Comparison of ENCODE assay signal across 4 worm cellular contexts in the genomic region with DNA sequence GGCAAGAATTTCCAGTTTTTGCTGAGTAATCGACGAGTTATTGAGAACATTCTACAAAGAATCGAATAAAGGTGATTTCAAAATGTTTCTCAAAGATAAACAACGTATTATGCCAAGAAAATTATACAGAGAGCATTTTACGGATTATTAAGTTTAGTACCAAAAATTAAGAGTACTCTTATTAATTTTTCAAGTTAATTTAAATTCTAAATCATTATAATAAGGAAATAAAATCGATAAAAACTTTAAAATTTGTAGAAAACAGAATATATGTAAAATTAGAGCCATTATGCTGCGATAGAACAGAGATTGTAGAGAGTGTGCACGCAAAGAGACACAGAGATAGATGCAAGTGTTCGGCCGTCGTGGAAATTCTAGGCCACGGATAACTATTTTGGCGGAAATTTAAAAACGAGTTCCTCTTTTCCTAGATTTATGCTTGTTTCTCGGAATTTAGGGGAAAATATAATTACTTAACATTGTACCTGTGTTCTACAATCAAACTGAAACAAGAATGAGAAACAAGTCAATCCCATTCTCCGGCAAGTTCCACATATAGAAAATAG.
A peak's percentile ranks its signal among the peaks of the same experiment; 100 is the strongest.
TF ChIP-seq lines count a peak whose summit lies in the region.

A gene (minus strand): TSS at position 51 of the 566 bp plus-strand sequence.

TF ChIP-seq in whole organism, L2 larva, 48 proteins besides CTCF, POLR2A, EP300 and RAD21 (continues in another document):
- no peak for TF ChIP-seq lin-39 (tag; optimal IDR thresholded peaks at IDR 0.05; lab: Kevin White, UChicago)
- no peak for TF ChIP-seq mbf-1 (tag; optimal IDR thresholded peaks at IDR 0.05; lab: Kevin White, UChicago)
- TF ChIP-seq nhr-129 (tag; optimal IDR thresholded peaks at IDR 0.05; lab: Kevin White, UChicago) = peak; percentile 54
- TF ChIP-seq blmp-1 (tag; optimal IDR thresholded peaks at IDR 0.05; lab: Kevin White, UChicago; ENCODE audit: insufficient read depth) = no peak
- no peak for TF ChIP-seq nhr-77 (tag; optimal IDR thresholded peaks at IDR 0.05; lab: Kevin White, UChicago)
- no peak for TF ChIP-seq nhr-10 (tag; optimal IDR thresholded peaks at IDR 0.05; lab: Kevin White, UChicago)
- TF ChIP-seq nhr-12 (tag; optimal IDR thresholded peaks at IDR 0.05; lab: Kevin White, UChicago) = no peak
- peak; percentile 50 for TF ChIP-seq crh-2 (tag; optimal IDR thresholded peaks at IDR 0.05; lab: Kevin White, UChicago)
- TF ChIP-seq ZK546.5 (tag; optimal IDR thresholded peaks at IDR 0.05; lab: Kevin White, UChicago) = no peak
- peak; percentile 90 for TF ChIP-seq unc-55 (GFP tag; optimal IDR thresholded peaks at IDR 0.05; lab: Kevin White, UChicago)
- no peak for TF ChIP-seq alr-1 (tag; optimal IDR thresholded peaks at IDR 0.05; lab: Kevin White, UChicago)
- no peak for TF ChIP-seq mdl-1 (tag; optimal IDR thresholded peaks at IDR 0.05; lab: Kevin White, UChicago)
- peak; percentile 18 for TF ChIP-seq fos-1 (tag; optimal IDR thresholded peaks at IDR 0.05; lab: Kevin White, UChicago)
- no peak for TF ChIP-seq nhr-23 (tag; optimal IDR thresholded peaks at IDR 0.05; lab: Kevin White, UChicago)
- TF ChIP-seq sma-9 (GFP tag; optimal IDR thresholded peaks at IDR 0.05; lab: Kevin White, UChicago) = peak; percentile 70
- TF ChIP-seq sma-9 (tag; optimal IDR thresholded peaks at IDR 0.05; lab: Kevin White, UChicago) = no peak
- TF ChIP-seq nhr-237 (tag; optimal IDR thresholded peaks at IDR 0.05; lab: Kevin White, UChicago) = no peak
- no peak for TF ChIP-seq ceh-16 (tag; optimal IDR thresholded peaks at IDR 0.05; lab: Kevin White, UChicago)
- TF ChIP-seq ama-1 (optimal IDR thresholded peaks at IDR 0.05; lab: Kevin White, UChicago) = no peak
- no peak for TF ChIP-seq nhr-11 (tag; optimal IDR thresholded peaks at IDR 0.05; lab: Kevin White, UChicago)
- TF ChIP-seq aly-2 (tag; optimal IDR thresholded peaks at IDR 0.05; lab: Kevin White, UChicago) = no peak
- no peak for TF ChIP-seq ztf-1 (GFP tag; conservative IDR thresholded peaks at IDR 0.05; lab: Robert Waterston, UW)

TF ChIP-seq in whole organism, L4 larva, 104 proteins besides CTCF, POLR2A, EP300 and RAD21 (continues in another document):
- TF ChIP-seq pha-4 (GFP tag; IDR thresholded peaks at IDR 0.05; lab: Robert Waterston, UW) (peak; percentile 29; the same call in 1 of the 2 replicates), pha-4 (tag; optimal IDR thresholded peaks at IDR 0.05; lab: Kevin White, UChicago) (peak; percentile 8), nhr-48 (tag; optimal IDR thresholded peaks at IDR 0.05; lab: Kevin White, UChicago) (no peak), dmd-9 (GFP tag; IDR thresholded peaks at IDR 0.05; lab: Robert Waterston, UW) (no peak), snpc-1.2 (GFP tag; IDR thresholded peaks at IDR 0.05; lab: Robert Waterston, UW) (no peak), daf-8 (GFP tag; IDR thresholded peaks at IDR 0.05; lab: Robert Waterston, UW) (no peak), tra-1 (GFP tag; IDR thresholded peaks at IDR 0.05; lab: Robert Waterston, UW) (0 out of 2 replicates have a peak, but pooled peaks have one; percentile 27), lin-13 (GFP tag; optimal IDR thresholded peaks at IDR 0.05; lab: Kevin White, UChicago) (peak; percentile 52), mes-2 (tag; optimal IDR thresholded peaks at IDR 0.05; lab: Kevin White, UChicago; ENCODE audit: poor library complexity, severe bottlenecking) (peak; percentile 97), lin-38 (GFP tag; IDR thresholded peaks at IDR 0.05; lab: Robert Waterston, UW) (peak; percentile 76), dmd-6 (GFP tag; IDR thresholded peaks at IDR 0.05; lab: Robert Waterston, UW) (peak; percentile 41; the same call in 1 of the 2 replicates), lin-15B (tag; optimal IDR thresholded peaks at IDR 0.05; lab: Kevin White, UChicago) (no peak), ceh-32 (tag; optimal IDR thresholded peaks at IDR 0.05; lab: Kevin White, UChicago; ENCODE audit: poor library complexity) (no peak), nhr-25 (tag; optimal IDR thresholded peaks at IDR 0.05; lab: Kevin White, UChicago; ENCODE audit: borderline replicate concordance, insufficient read depth) (no peak), madf-5 (GFP tag; IDR thresholded peaks at IDR 0.05; lab: Robert Waterston, UW) (no peak), nhr-10 (tag; optimal IDR thresholded peaks at IDR 0.05; lab: Kevin White, UChicago) (no peak), dpl-1 (GFP tag; optimal IDR thresholded peaks at IDR 0.05; lab: Kevin White, UChicago) (peak; percentile 92), tag-97 (GFP tag; IDR thresholded peaks at IDR 0.05; lab: Robert Waterston, UW) (0 out of 2 replicates have a peak, but pooled peaks have one; percentile 27), Y75B8A.6 (GFP tag; IDR thresholded peaks at IDR 0.05; lab: Robert Waterston, UW) (no peak), ZK337.2 (GFP tag; IDR thresholded peaks at IDR 0.05; lab: Robert Waterston, UW) (peak; percentile 40; the same call in 1 of the 2 replicates)

TF ChIP-seq in whole organism, late embryonic, 69 proteins besides CTCF, POLR2A, EP300 and RAD21 (continues in another document):
- TF ChIP-seq fkh-10 (GFP tag; optimal IDR thresholded peaks at IDR 0.05; lab: Kevin White, UChicago) = no peak
- no peak for TF ChIP-seq dve-1 (tag; optimal IDR thresholded peaks at IDR 0.05; lab: Kevin White, UChicago)
- peak; percentile 77 for TF ChIP-seq ceh-2 (tag; optimal IDR thresholded peaks at IDR 0.05; lab: Kevin White, UChicago)
- no peak for TF ChIP-seq pax-1 (tag; optimal IDR thresholded peaks at IDR 0.05; lab: Kevin White, UChicago)
- no peak for TF ChIP-seq unc-3 (GFP tag; conservative IDR thresholded peaks at IDR 0.05; lab: Robert Waterston, UW)
- TF ChIP-seq unc-3 (tag; optimal IDR thresholded peaks at IDR 0.05; lab: Kevin White, UChicago) = no peak
- no peak for TF ChIP-seq ttx-3 (tag; optimal IDR thresholded peaks at IDR 0.05; lab: Kevin White, UChicago)
- TF ChIP-seq ceh-31 (tag; optimal IDR thresholded peaks at IDR 0.05; lab: Kevin White, UChicago) = peak; percentile 86
- peak; percentile 66 for TF ChIP-seq zip-5 (tag; optimal IDR thresholded peaks at IDR 0.05; lab: Kevin White, UChicago)
- TF ChIP-seq ref-2 (tag; optimal IDR thresholded peaks at IDR 0.05; lab: Kevin White, UChicago) = peak; percentile 51
- no peak for TF ChIP-seq ceh-9 (tag; optimal IDR thresholded peaks at IDR 0.05; lab: Kevin White, UChicago)
- TF ChIP-seq ahr-1 (tag; optimal IDR thresholded peaks at IDR 0.05; lab: Kevin White, UChicago) = no peak
- TF ChIP-seq hlh-15 (tag; optimal IDR thresholded peaks at IDR 0.05; lab: Kevin White, UChicago) = no peak
- peak; percentile 29 for TF ChIP-seq fax-1 (tag; optimal IDR thresholded peaks at IDR 0.05; lab: Kevin White, UChicago)
- peak; percentile 81 for TF ChIP-seq ets-4 (tag; optimal IDR thresholded peaks at IDR 0.05; lab: Kevin White, UChicago)
- no peak for TF ChIP-seq gmeb-2 (tag; optimal IDR thresholded peaks at IDR 0.05; lab: Kevin White, UChicago)
- no peak for TF ChIP-seq pag-3 (tag; optimal IDR thresholded peaks at IDR 0.05; lab: Kevin White, UChicago; ENCODE audit: borderline replicate concordance)
- no peak for TF ChIP-seq ceh-45 (GFP tag; IDR thresholded peaks at IDR 0.05; lab: Robert Waterston, UW)
- peak; percentile 52 for TF ChIP-seq rnt-1 (tag; optimal IDR thresholded peaks at IDR 0.05; lab: Kevin White, UChicago)
- peak; percentile 59 for TF ChIP-seq hlh-8 (tag; optimal IDR thresholded peaks at IDR 0.05; lab: Kevin White, UChicago)
- TF ChIP-seq C08G9.2 (tag; optimal IDR thresholded peaks at IDR 0.05; lab: Kevin White, UChicago) = peak; percentile 87
- peak; percentile 13 for TF ChIP-seq hlh-30 (tag; optimal IDR thresholded peaks at IDR 0.05; lab: Kevin White, UChicago; ENCODE audit: insufficient read depth)
- TF ChIP-seq pha-4 (tag; optimal IDR thresholded peaks at IDR 0.05; lab: Kevin White, UChicago) = no peak
- no peak for TF ChIP-seq ceh-48 (tag; optimal IDR thresholded peaks at IDR 0.05; lab: Kevin White, UChicago)

TF ChIP-seq in whole organism, mixed stage, embryonic, 35 proteins besides CTCF, POLR2A, EP300 and RAD21:
- TF ChIP-seq nhr-237 (tag; optimal IDR thresholded peaks at IDR 0.05; lab: Kevin White, UChicago) = no peak
- TF ChIP-seq drap-1 (GFP tag; optimal IDR thresholded peaks at IDR 0.05; lab: Kevin White, UChicago) = no peak
- TF ChIP-seq ceh-39 (tag; optimal IDR thresholded peaks at IDR 0.05; lab: Kevin White, UChicago) = no peak
- TF ChIP-seq cnd-1 (tag; optimal IDR thresholded peaks at IDR 0.05; lab: Kevin White, UChicago) = no peak
- no peak for TF ChIP-seq sem-2 (GFP tag; optimal IDR thresholded peaks at IDR 0.05; lab: Kevin White, UChicago)
- no peak for TF ChIP-seq ztf-11 (tag; optimal IDR thresholded peaks at IDR 0.05; lab: Kevin White, UChicago)
- TF ChIP-seq unc-62 (GFP tag; optimal IDR thresholded peaks at IDR 0.05; lab: Kevin White, UChicago) = no peak
- no peak for TF ChIP-seq ceh-43 (GFP tag; optimal IDR thresholded peaks at IDR 0.05; lab: Kevin White, UChicago)
- TF ChIP-seq hlh-1 (tag; optimal IDR thresholded peaks at IDR 0.05; lab: Kevin White, UChicago) = peak; percentile 5
- TF ChIP-seq nhr-76 (tag; optimal IDR thresholded peaks at IDR 0.05; lab: Kevin White, UChicago) = no peak
- TF ChIP-seq sptf-1 (tag; optimal IDR thresholded peaks at IDR 0.05; lab: Kevin White, UChicago) = peak; percentile 41
- TF ChIP-seq blmp-1 (tag; optimal IDR thresholded peaks at IDR 0.05; lab: Kevin White, UChicago) = no peak
- no peak for TF ChIP-seq ceh-83 (GFP tag; optimal IDR thresholded peaks at IDR 0.05; lab: Kevin White, UChicago)
- no peak for TF ChIP-seq lin-32 (GFP tag; optimal IDR thresholded peaks at IDR 0.05; lab: Kevin White, UChicago)
- no peak for TF ChIP-seq nhr-2 (tag; optimal IDR thresholded peaks at IDR 0.05; lab: Kevin White, UChicago)
- no peak for TF ChIP-seq lin-13 (tag; optimal IDR thresholded peaks at IDR 0.05; lab: Kevin White, UChicago)
